Worm (Caenorhabditis elegans): ENCODE measurements around the gene ptr-20.

ce11 chrII:15196433-15196832, 38.5 kb downstream of the ptr-20 start, which contains the start of gene spsb-1:
- TF ChIP-seq sea-2 (GFP tag; IDR thresholded peaks at IDR 0.05) (no peak), let-607 (tag; optimal IDR thresholded peaks at IDR 0.05) (no peak), unc-130 (GFP tag; optimal IDR thresholded peaks at IDR 0.05) (no peak), C06A6.2 (GFP tag; conservative IDR thresholded peaks at IDR 0.05) (no peak)
